Fruit fly (Drosophila melanogaster): ENCODE results near the gene polybromo.
A peak's percentile ranks its signal among the peaks of the same experiment; 100 is the strongest.

polybromo gene

dm6 chr3R:24813637-24814301 lies 8.7 kb upstream of the polybromo start, which contains the start of the genes lili and CG34150 (continued):
- peak; percentile 61 for TF ChIP-seq vnd (GFP tag; IDR thresholded peaks at IDR 0.05; ENCODE audit: partially characterized antibody)
- TF ChIP-seq gt (GFP tag; IDR thresholded peaks at IDR 0.05): no peak
- TF ChIP-seq inv (GFP tag; IDR thresholded peaks at IDR 0.05; ENCODE audit: partially characterized antibody): peak; percentile 73
- TF ChIP-seq CG7357 (GFP tag; IDR thresholded peaks at IDR 0.05): peak; percentile 44; the same call in 1 of the 3 replicates
- TF ChIP-seq CG34422 (GFP tag; IDR thresholded peaks at IDR 0.05): peak; percentile 78
- TF ChIP-seq en (GFP tag; optimal IDR thresholded peaks at IDR 0.05): peak; percentile 25
- no peak for TF ChIP-seq nerfin-2 (GFP tag; IDR thresholded peaks at IDR 0.05; ENCODE audit: partially characterized antibody)
- no peak for TF ChIP-seq HLHmδ (GFP tag; optimal IDR thresholded peaks at IDR 0.05)
- TF ChIP-seq fd96Cb (tag; optimal IDR thresholded peaks at IDR 0.05): peak; percentile 36
- no peak for TF ChIP-seq CG4707 (GFP tag; optimal IDR thresholded peaks at IDR 0.05)
- TF ChIP-seq hkb (optimal IDR thresholded peaks at IDR 0.05): peak; percentile 19
- peak; percentile 69 for TF ChIP-seq hkb (GFP tag; IDR thresholded peaks at IDR 0.05)
- no peak for TF ChIP-seq br (optimal IDR thresholded peaks at IDR 0.05)
- TF ChIP-seq ewg (GFP tag; optimal IDR thresholded peaks at IDR 0.05): peak; percentile 51
- peak; percentile 80 for TF ChIP-seq CG10267 (tag; optimal IDR thresholded peaks at IDR 0.05)
- peak; percentile 69 for TF ChIP-seq al (GFP tag; IDR thresholded peaks at IDR 0.05)
- TF ChIP-seq seq (GFP tag; IDR thresholded peaks at IDR 0.05): peak; percentile 37; the same call in 1 of the 2 replicates
- TF ChIP-seq CG12299 (tag; optimal IDR thresholded peaks at IDR 0.05): peak; percentile 48
- TF ChIP-seq CG11504 (tag; optimal IDR thresholded peaks at IDR 0.05): peak; percentile 76
- TF ChIP-seq Stat92E (GFP tag; optimal IDR thresholded peaks at IDR 0.05): no peak
- peak; percentile 65 to 66 for TF ChIP-seq Pdp1 (GFP tag; optimal IDR thresholded peaks at IDR 0.05)
- peak; percentile 60; the same call in 1 of the 3 replicates for TF ChIP-seq CG7963 (GFP tag; IDR thresholded peaks at IDR 0.05; ENCODE audit: partially characterized antibody)
- TF ChIP-seq nom (GFP tag; optimal IDR thresholded peaks at IDR 0.05): peak; percentile 33
- TF ChIP-seq bab2 (GFP tag; optimal IDR thresholded peaks at IDR 0.05): peak; percentile 76
- peak; percentile 73 for TF ChIP-seq CG5245 (GFP tag; optimal IDR thresholded peaks at IDR 0.05)
- peak; percentile 36; the same call in 1 of the 3 replicates for TF ChIP-seq jigr1 (GFP tag; IDR thresholded peaks at IDR 0.05)
- peak; percentile 26 for TF ChIP-seq trh (GFP tag; optimal IDR thresholded peaks at IDR 0.05)
- TF ChIP-seq pita (GFP tag; optimal IDR thresholded peaks at IDR 0.05): no peak
- TF ChIP-seq Dp (GFP tag; optimal IDR thresholded peaks at IDR 0.05): peak; percentile 67
- peak; percentile 84 for TF ChIP-seq Xbp1 (GFP tag; optimal IDR thresholded peaks at IDR 0.05)
- peak; percentile 66 for TF ChIP-seq CG34376 (GFP tag; optimal IDR thresholded peaks at IDR 0.05)
- peak; percentile 80 for TF ChIP-seq CG12659 (GFP tag; optimal IDR thresholded peaks at IDR 0.05)
- no peak for TF ChIP-seq jing (GFP tag; optimal IDR thresholded peaks at IDR 0.05)
- peak; percentile 40; the same call in 1 of the 2 replicates for TF ChIP-seq CG4404 (GFP tag; IDR thresholded peaks at IDR 0.05)
- peak; percentile 81 for TF ChIP-seq Ptx1 (GFP tag; IDR thresholded peaks at IDR 0.05)
- no peak for TF ChIP-seq oc (tag; optimal IDR thresholded peaks at IDR 0.05)
- peak; percentile 75 for TF ChIP-seq Nf-YC (tag; optimal IDR thresholded peaks at IDR 0.05)
- peak; percentile 82 for TF ChIP-seq CG15696 (tag; optimal IDR thresholded peaks at IDR 0.05)
- TF ChIP-seq CrebB (tag; optimal IDR thresholded peaks at IDR 0.05): no peak
- TF ChIP-seq CG7745 (tag; optimal IDR thresholded peaks at IDR 0.05): no peak
- peak; percentile 46 for TF ChIP-seq CG1529 (GFP tag; optimal IDR thresholded peaks at IDR 0.05)
- peak; percentile 11 for TF ChIP-seq CG11723 (GFP tag; optimal IDR thresholded peaks at IDR 0.05)
- TF ChIP-seq Hey (tag; optimal IDR thresholded peaks at IDR 0.05): no peak
- TF ChIP-seq CG11093 (GFP tag; IDR thresholded peaks at IDR 0.05): peak; percentile 44; the same call in 1 of the 3 replicates
- peak; percentile 75 for TF ChIP-seq HLH54F (GFP tag; optimal IDR thresholded peaks at IDR 0.05)
- TF ChIP-seq Max (GFP tag; optimal IDR thresholded peaks at IDR 0.05): peak; percentile 79
- TF ChIP-seq gce (GFP tag; IDR thresholded peaks at IDR 0.05): no peak
- no peak for TF ChIP-seq abd-A (tag; optimal IDR thresholded peaks at IDR 0.05)
- TF ChIP-seq kah (GFP tag; optimal IDR thresholded peaks at IDR 0.05): no peak
